Worm (Caenorhabditis elegans) whole organism, mixed stage, embryonic: ENCODE measurements around the gene D1086.1.

Experiments
- M03D4.4 ChIP-seq: sonication (generic microtip); optimal IDR thresholded peaks from 2 replicates; lab custom pipeline; 2017; ENCODE audit warnings: mild to moderate bottlenecking, missing genetic modification characterization, missing compliant biosample characterization
- bed-3 ChIP-seq: fragments of 200-800 bp; sonication (Bioruptor generic); optimal IDR thresholded peaks from 3 replicates; lab custom pipeline; 2018; ENCODE audit warnings: mild to moderate bottlenecking, missing genetic modification characterization, moderate library complexity, missing compliant biosample characterization
- blmp-1 ChIP-seq: fragments of 150-350 bp; optimal IDR thresholded peaks from 2 replicates; lab custom pipeline; 2014; ENCODE audit warnings: missing biosample characterization, missing genetic modification characterization
- ceh-39 ChIP-seq: fragments of 150-350 bp; optimal IDR thresholded peaks from 2 replicates; lab custom pipeline; 2014; ENCODE audit warnings: missing biosample characterization, missing genetic modification characterization
- ceh-43 ChIP-seq: fragments of 200-800 bp; sonication (Bioruptor generic); optimal IDR thresholded peaks from 2 replicates; lab custom pipeline; 2018; ENCODE audit warnings: mild to moderate bottlenecking, missing genetic modification characterization, moderate library complexity, missing compliant biosample characterization
- ceh-83 ChIP-seq: fragments of 200-800 bp; sonication (Bioruptor generic); optimal IDR thresholded peaks from 2 replicates; lab custom pipeline; 2018; ENCODE audit warnings: mild to moderate bottlenecking, missing genetic modification characterization, missing compliant biosample characterization
- ces-1 ChIP-seq: fragments of 150-350 bp; optimal IDR thresholded peaks from 2 replicates; lab custom pipeline; 2014; ENCODE audit warnings: missing biosample characterization, missing genetic modification reagents, missing genetic modification characterization
- cnd-1 ChIP-seq: fragments of 200-800 bp; sonication (Bioruptor generic); optimal IDR thresholded peaks from 2 replicates; lab custom pipeline; 2018; ENCODE audit warnings: mild to moderate bottlenecking, missing genetic modification characterization, missing compliant biosample characterization
- drap-1 ChIP-seq: fragments of 200-800 bp; sonication (Bioruptor generic); optimal IDR thresholded peaks from 3 replicates; lab custom pipeline; 2018; ENCODE audit warnings: mild to moderate bottlenecking, missing genetic modification characterization, missing compliant biosample characterization
- elt-3 ChIP-seq: fragments of 150-350 bp; optimal IDR thresholded peaks from 2 replicates; lab custom pipeline; 2014; ENCODE audit warnings: missing biosample characterization, missing genetic modification characterization
- flh-1 ChIP-seq: fragments of 200-800 bp; sonication (Bioruptor generic); optimal IDR thresholded peaks from 2 replicates; lab custom pipeline; 2018; ENCODE audit warnings: mild to moderate bottlenecking, missing genetic modification characterization, moderate library complexity, missing compliant biosample characterization
- ham-2 ChIP-seq: fragments of 200-800 bp; sonication (Bioruptor generic); optimal IDR thresholded peaks from 2 replicates; lab custom pipeline; 2018; ENCODE audit warnings: mild to moderate bottlenecking, missing genetic modification characterization, missing compliant biosample characterization
- hlh-1 ChIP-seq: fragments of 150-350 bp; optimal IDR thresholded peaks from 2 replicates; lab custom pipeline; 2014; ENCODE audit warnings: missing biosample characterization, missing genetic modification reagents, missing genetic modification characterization
- lin-32 ChIP-seq: fragments of 200-800 bp; sonication (Bioruptor generic); optimal IDR thresholded peaks from 2 replicates; lab custom pipeline; 2018; ENCODE audit warnings: mild to moderate bottlenecking, missing genetic modification characterization, missing compliant biosample characterization
- mep-1 ChIP-seq: fragments of 150-350 bp; optimal IDR thresholded peaks from 2 replicates; lab custom pipeline; 2017; ENCODE audit warnings: missing biosample characterization, missing genetic modification reagents, missing genetic modification characterization, inconsistent platforms
- nhr-2 ChIP-seq: fragments of 150-350 bp; optimal IDR thresholded peaks from 2 replicates; lab custom pipeline; 2014; ENCODE audit warnings: missing biosample characterization, missing genetic modification characterization
- nhr-237 ChIP-seq: fragments of 150-350 bp; optimal IDR thresholded peaks from 2 replicates; lab custom pipeline; 2014; ENCODE audit warnings: missing biosample characterization, missing genetic modification characterization
- nhr-28 ChIP-seq: fragments of 150-350 bp; optimal IDR thresholded peaks from 2 replicates; lab custom pipeline; 2014; ENCODE audit warnings: missing biosample characterization, missing genetic modification characterization
- nhr-76 ChIP-seq: sonication (generic microtip); optimal IDR thresholded peaks from 2 replicates; lab custom pipeline; 2017; ENCODE audit warnings: missing biosample characterization, missing genetic modification characterization
- sem-2 ChIP-seq: fragments of 200-800 bp; sonication (Bioruptor generic); optimal IDR thresholded peaks from 2 replicates; lab custom pipeline; 2018; ENCODE audit warnings: mild to moderate bottlenecking, missing genetic modification characterization, missing compliant biosample characterization
- snpc-4 ChIP-seq: fragments of 150-350 bp; optimal IDR thresholded peaks from 2 replicates; lab custom pipeline; 2014; ENCODE audit warnings: missing biosample characterization, missing genetic modification characterization
- sptf-1 ChIP-seq: sonication (generic microtip); optimal IDR thresholded peaks from 2 replicates; lab custom pipeline; 2017; ENCODE audit warnings: mild to moderate bottlenecking, missing genetic modification characterization, moderate library complexity, missing compliant biosample characterization
- unc-62 ChIP-seq: fragments of 150-350 bp; optimal IDR thresholded peaks from 2 replicates; lab custom pipeline; 2014; ENCODE audit warnings: missing biosample characterization, missing genetic modification reagents, missing genetic modification characterization
- ztf-11 ChIP-seq: fragments of 150-350 bp; optimal IDR thresholded peaks from 2 replicates; lab custom pipeline; 2014; ENCODE audit warnings: missing biosample characterization, missing genetic modification characterization

Gene D1086.1

ce11 chrV:14107511-14107910 is 8.9 kb downstream of the D1086.1 start, which contains the start of gene H39E23.3:
TSS of gene H39E23.3 (plus strand) at chrV:14107811.
- no peak for TF ChIP-seq flh-1 (GFP tag; lab: Kevin White, UChicago)

DNA sequence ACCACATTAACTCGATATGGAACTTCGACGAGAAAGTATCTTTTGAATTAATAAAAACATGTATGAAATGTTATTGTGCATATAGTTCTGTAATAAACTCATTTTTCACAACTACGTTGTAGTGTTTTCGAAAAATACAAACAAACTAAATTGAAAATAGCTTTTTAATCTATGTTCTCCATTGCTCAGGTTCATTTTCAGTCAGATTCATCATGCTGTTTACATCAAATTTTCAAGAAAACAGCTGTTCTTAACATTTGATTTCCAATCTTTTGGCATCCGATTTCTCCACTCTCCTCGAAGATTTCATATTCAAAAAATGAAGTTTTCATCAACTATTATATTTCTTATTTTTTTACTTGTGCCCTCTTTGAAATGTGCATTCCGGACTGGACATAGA is 11.4 kb downstream of the D1086.1 start, which contains the start of gene H39E23.2:
TSS of gene H39E23.2 (plus strand) at position 301 of the 400 bp plus-strand sequence.
- TF ChIP-seq M03D4.4, result no peak
- TF ChIP-seq, all 35 proteins: peak for 0

DNA sequence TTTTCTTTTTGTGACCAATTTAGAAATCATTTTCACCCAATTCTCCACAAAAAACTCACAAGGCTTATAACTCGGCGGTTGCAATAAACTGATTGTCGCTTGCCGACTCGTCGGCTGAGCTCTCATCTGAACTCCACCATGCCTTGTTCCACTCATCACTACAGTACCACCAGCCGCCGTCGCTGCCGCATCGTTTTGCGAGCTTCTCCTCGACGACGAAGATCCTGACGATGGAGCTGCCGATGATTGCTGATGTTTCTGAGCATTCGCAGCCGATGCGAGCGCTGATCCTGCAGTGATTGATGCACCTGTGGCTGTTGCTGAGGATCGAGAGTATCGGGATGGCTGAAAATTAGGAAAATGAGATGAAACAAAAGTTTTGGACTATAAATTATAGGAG is 22.0 kb downstream of the D1086.1 start:
- TF ChIP-seq nhr-2 (tag; lab: Kevin White, UChicago) (no peak), mep-1 (tag; lab: Kevin White, UChicago) (no peak), drap-1 (no peak), blmp-1 (tag; lab: Kevin White, UChicago) (no peak), snpc-4 (tag; lab: Kevin White, UChicago) (no peak), unc-62 (GFP tag; lab: Kevin White, UChicago) (no peak), nhr-28 (tag; lab: Kevin White, UChicago) (no peak), sptf-1 (tag; lab: Kevin White, UChicago) (no peak), ham-2 (GFP tag; lab: Kevin White, UChicago) (no peak), M03D4.4 (no peak), ceh-43 (GFP tag; lab: Kevin White, UChicago) (no peak), bed-3 (GFP tag; lab: Kevin White, UChicago) (no peak), ceh-83 (GFP tag; lab: Kevin White, UChicago) (no peak), ztf-11 (tag; lab: Kevin White, UChicago) (no peak), hlh-1 (tag; lab: Kevin White, UChicago) (no peak), nhr-237 (tag; lab: Kevin White, UChicago) (no peak), lin-32 (GFP tag; lab: Kevin White, UChicago) (no peak), elt-3 (tag; lab: Kevin White, UChicago) (no peak), sem-2 (no peak)

ce11 chrV:14123176-14123575 is 24.5 kb downstream of the D1086.1 start:
- TF ChIP-seq nhr-76 (tag; lab: Kevin White, UChicago), result no peak

DNA sequence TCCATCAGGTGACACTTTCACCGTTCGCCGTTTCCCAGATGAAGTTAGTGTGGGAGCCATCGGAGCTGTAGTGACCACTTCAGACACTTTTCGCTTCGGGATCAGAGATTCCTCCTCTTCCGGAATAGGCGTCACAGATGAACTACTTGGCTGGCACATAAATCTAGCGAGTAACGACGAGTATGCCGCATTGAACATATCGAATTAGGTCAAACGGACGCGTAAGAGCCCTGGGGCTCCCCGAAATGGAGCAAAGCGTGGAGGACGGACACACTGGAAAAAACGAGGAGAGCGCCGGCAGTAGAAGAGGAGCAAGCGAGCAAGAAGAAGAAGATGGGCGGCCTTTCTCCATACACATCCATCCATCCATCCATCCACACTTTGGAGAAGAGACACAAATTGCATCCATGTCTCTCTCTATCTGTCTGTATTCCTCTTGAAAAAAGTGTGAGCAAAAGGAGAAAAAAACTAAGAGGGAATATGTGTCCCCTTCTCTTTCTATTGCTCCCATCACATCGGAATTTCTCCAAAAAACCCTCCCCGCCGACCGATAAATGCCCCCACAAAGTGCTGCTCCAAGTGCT is 27.8 kb downstream of the D1086.1 start:
- TF ChIP-seq ceh-39 (tag; lab: Kevin White, UChicago) (no peak), ces-1 (GFP tag; lab: Kevin White, UChicago) (peak; percentile 58)

ce11 chrV:14127834-14128233 is 29.2 kb downstream of the D1086.1 start:
- TF ChIP-seq cnd-1 (no peak), ces-1 (GFP tag; lab: Kevin White, UChicago) (peak; percentile 80), sptf-1 (tag; lab: Kevin White, UChicago) (no peak)

- TF ChIP-seq sptf-1 (tag; lab: Kevin White, UChicago) (peak; percentile 25), flh-1 (GFP tag; lab: Kevin White, UChicago) (no peak)
Measured at ce11 chrV:14128858-14129257, 30.2 kb downstream of the D1086.1 start.

DNA sequence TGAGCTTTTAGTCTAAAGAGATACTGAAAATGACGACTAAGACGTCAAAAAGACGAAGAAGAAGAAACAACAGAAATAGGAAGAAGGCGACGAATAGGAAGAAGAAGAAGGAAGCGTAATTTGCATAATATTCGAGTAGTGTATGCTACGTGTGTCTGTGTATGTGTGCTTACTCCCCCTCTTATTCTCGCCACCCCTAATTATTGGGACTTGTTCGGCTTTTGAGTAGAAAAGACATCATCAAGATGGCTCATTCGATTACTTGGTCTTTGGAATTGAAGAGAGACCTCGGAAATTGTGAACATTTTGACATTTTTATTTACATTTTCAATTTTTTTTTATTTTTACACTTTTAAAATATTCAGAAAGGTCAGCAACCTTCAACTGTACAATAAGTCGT is 31.6 kb downstream of the D1086.1 start:
- TF ChIP-seq ces-1 (GFP tag; lab: Kevin White, UChicago) (peak; percentile 93), cnd-1 (no peak), sptf-1 (tag; lab: Kevin White, UChicago) (peak; percentile 20)
